Fruit fly (Drosophila melanogaster) whole organism, adult: ENCODE results near the gene Vml.

Source experiments
- CG11617 ChIP-seq: fragments of 200-800 bp; sonication (Bioruptor generic); optimal IDR thresholded peaks from 2 replicates; lab custom pipeline; 2017; ENCODE audit warnings: mild to moderate bottlenecking, missing biosample characterization, missing genetic modification reagents, missing genetic modification characterization
- CG12768 ChIP-seq: fragments of 200-800 bp; sonication (Bioruptor generic); optimal IDR thresholded peaks from 2 replicates; lab custom pipeline; 2017; ENCODE audit warnings: missing biosample characterization, missing genetic modification characterization, mild to moderate bottlenecking, moderate library complexity, missing genetic modification reagents
- CG33017 ChIP-seq: fragments of 200-800 bp; sonication (Bioruptor generic); optimal IDR thresholded peaks from 2 replicates; lab custom pipeline; 2018; ENCODE audit warnings: missing biosample characterization, mild to moderate bottlenecking, missing genetic modification characterization, moderate library complexity
- CG5204 ChIP-seq: fragments of 200-800 bp; sonication (Bioruptor generic); optimal IDR thresholded peaks from 2 replicates; lab custom pipeline; 2016; ENCODE audit warnings: missing biosample characterization, missing genetic modification characterization
- bab1 ChIP-seq: fragments of 200-800 bp; sonication (Bioruptor generic); optimal IDR thresholded peaks from 3 replicates; lab custom pipeline; 2019; ENCODE audit warnings: missing biosample characterization, mild to moderate bottlenecking, missing genetic modification characterization, moderate library complexity
- tj ChIP-seq: fragments of 200-800 bp; sonication (Bioruptor generic); optimal IDR thresholded peaks from 3 replicates; lab custom pipeline; 2017; ENCODE audit warnings: missing biosample characterization, mild to moderate bottlenecking, missing genetic modification characterization, moderate library complexity

DNA sequence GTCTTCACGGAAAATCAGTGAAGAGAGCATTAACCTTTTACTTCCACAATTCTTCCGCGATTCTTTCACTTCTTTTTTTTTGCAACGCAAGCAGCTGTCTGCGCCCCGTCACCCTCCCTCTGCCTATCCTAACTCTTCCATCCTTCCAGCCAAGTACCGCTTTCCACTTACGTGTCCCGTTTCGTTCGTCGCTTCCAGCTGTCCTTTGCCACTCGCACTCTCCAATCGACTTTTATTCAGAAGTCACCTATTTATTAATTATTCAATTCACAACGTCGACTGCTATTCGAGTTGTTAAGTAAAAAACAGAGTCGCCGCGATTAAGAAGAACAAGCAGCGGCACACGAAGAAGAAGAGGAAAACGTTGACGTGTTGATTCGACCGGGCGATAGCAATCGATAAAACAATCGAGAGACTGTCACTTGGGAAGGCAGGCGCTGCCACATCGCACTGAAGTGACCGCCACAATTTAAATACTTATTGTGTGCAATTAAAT, 870 bp upstream of the Vml start, which contains the start of gene Grp170:
- no peak for TF ChIP-seq CG33017 (tag; lab: Kevin White, UChicago)
- no peak for TF ChIP-seq CG12768 (GFP tag; lab: Kevin White, UChicago)
- peak; percentile 21 for TF ChIP-seq CG11617 (GFP tag; lab: Kevin White, UChicago)
- TF ChIP-seq tj (GFP tag; lab: Kevin White, UChicago) = no peak
- no peak for TF ChIP-seq CG5204 (GFP tag; lab: Kevin White, UChicago)
- peak; percentile 53 for TF ChIP-seq bab1 (GFP tag; lab: Kevin White, UChicago)
